Fruit fly (Drosophila melanogaster): ENCODE results near the gene twy.

twy gene

DNA sequence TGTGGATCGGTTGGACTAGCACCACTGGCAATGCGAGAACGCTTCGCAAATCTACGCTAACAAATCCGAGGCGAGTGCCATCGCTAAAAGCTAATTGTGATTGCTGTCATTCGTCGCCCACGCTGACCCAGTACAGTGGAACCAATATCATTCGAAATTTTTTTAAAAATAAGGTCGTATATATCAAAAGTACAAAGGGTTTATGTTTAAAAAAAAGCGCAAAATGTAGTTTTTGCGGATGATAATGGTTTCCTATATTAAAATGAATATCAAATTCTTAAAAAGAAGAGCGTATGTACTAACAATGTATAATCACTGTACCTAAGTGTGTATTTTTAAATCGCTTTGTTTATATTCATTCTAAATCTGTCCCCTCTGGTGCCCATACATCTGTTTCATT lies 7.8 kb downstream of the twy start (continued):
- TF ChIP-seq wor (GFP tag; IDR thresholded peaks at IDR 0.05) (0 out of 2 replicates have a peak, but pooled peaks have one; percentile 28), CG30403 (GFP tag; optimal IDR thresholded peaks at IDR 0.05) (peak; percentile 36), Med (GFP tag) (peak; percentile 71), danr (GFP tag; IDR thresholded peaks at IDR 0.05) (no peak), CG11247 (GFP tag; IDR thresholded peaks at IDR 0.05) (0 out of 2 replicates have a peak, but pooled peaks have one; percentile 46), CG2678 (tag; optimal IDR thresholded peaks at IDR 0.05) (no peak), Hsf (GFP tag; optimal IDR thresholded peaks at IDR 0.05) (peak; percentile 9), BtbVII (GFP tag; optimal IDR thresholded peaks at IDR 0.05) (no peak), CG13287 (GFP tag; IDR thresholded peaks at IDR 0.05; ENCODE audit: partially characterized antibody) (no peak), CG30431 (GFP tag; optimal IDR thresholded peaks at IDR 0.05) (no peak), D19A (tag; optimal IDR thresholded peaks at IDR 0.05) (no peak), GATAe (GFP tag; conservative IDR thresholded peaks at IDR 0.05) (no peak), Chrac-16 (GFP tag; optimal IDR thresholded peaks at IDR 0.05) (peak; percentile 13), al (GFP tag; IDR thresholded peaks at IDR 0.05) (peak; percentile 61), CG10654 (GFP tag; optimal IDR thresholded peaks at IDR 0.05) (no peak), HLH54F (GFP tag; optimal IDR thresholded peaks at IDR 0.05) (no peak), CG18262 (tag; optimal IDR thresholded peaks at IDR 0.05) (no peak), Rfx (GFP tag; IDR thresholded peaks at IDR 0.05) (peak; percentile 79), CG31224 (GFP tag; IDR thresholded peaks at IDR 0.05) (peak; percentile 27; the same call in 1 of the 2 replicates), kay (GFP tag; optimal IDR thresholded peaks at IDR 0.05) (no peak), Scr (GFP tag; IDR thresholded peaks at IDR 0.05; ENCODE audit: partially characterized antibody) (no peak), CG4360 (GFP tag; IDR thresholded peaks at IDR 0.05) (no peak), CG18476 (GFP tag; optimal IDR thresholded peaks at IDR 0.05) (peak; percentile 10), B-H1 (GFP tag; IDR thresholded peaks at IDR 0.05) (peak; percentile 31; the same call in 2 of the 3 replicates), nau (GFP tag; optimal IDR thresholded peaks at IDR 0.05) (no peak), CG11695 (GFP tag; IDR thresholded peaks at IDR 0.05) (peak; percentile 40; the same call in 1 of the 3 replicates), CG2116 (GFP tag; optimal IDR thresholded peaks at IDR 0.05) (no peak), jigr1 (GFP tag; IDR thresholded peaks at IDR 0.05) (no peak), CG7928 (GFP tag; optimal IDR thresholded peaks at IDR 0.05) (peak; percentile 17), twi (tag; optimal IDR thresholded peaks at IDR 0.05) (no peak), CG18011 (GFP tag; optimal IDR thresholded peaks at IDR 0.05) (no peak), CG17612 (GFP tag; IDR thresholded peaks at IDR 0.05) (no peak), CG33213 (GFP tag; optimal IDR thresholded peaks at IDR 0.05) (no peak), CG8765 (GFP tag; IDR thresholded peaks at IDR 0.05) (no peak)

DNA sequence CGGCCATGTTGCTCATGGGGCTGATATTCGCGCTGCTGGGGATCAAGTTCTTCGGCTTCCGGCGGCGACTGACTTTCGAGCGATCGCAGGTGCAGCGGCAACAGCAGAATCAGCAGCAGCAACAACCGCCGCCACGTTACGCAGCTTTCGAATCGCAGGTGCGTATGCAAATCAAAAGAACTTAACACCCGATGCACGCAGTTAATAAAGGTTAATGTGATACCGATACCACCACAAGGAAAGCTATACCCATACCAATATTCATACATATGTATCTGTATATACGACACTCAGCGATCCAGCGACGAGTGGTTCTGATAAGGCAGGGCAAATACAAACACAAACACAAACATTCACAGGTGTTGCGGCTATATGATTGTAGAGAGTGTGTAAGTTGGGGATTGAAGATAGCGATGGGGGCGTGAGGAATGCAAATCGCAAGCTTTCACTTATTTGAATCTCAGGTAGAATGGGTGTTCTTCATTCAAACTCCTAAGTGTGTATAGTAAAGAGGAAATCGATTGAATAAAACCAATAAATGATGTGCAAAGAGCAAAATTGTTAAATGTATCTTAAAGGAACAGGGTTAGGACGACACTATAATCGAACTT lies 15.6 kb downstream of the twy start:
- TF ChIP-seq CG4730 (GFP tag; IDR thresholded peaks at IDR 0.05) (no peak), bowl (GFP tag; IDR thresholded peaks at IDR 0.05) (no peak), CkIIα-i1 (GFP tag; IDR thresholded peaks at IDR 0.05) (no peak), Fer3 (tag; optimal IDR thresholded peaks at IDR 0.05) (no peak), MBD-R2 (GFP tag; IDR thresholded peaks at IDR 0.05) (no peak), cwo (GFP tag; optimal IDR thresholded peaks at IDR 0.05) (no peak), dan (GFP tag; IDR thresholded peaks at IDR 0.05) (no peak), ken (GFP tag; IDR thresholded peaks at IDR 0.05) (no peak), Hsf (GFP tag; optimal IDR thresholded peaks at IDR 0.05) (no peak), Gsc (GFP tag; IDR thresholded peaks at IDR 0.05) (no peak), CG17568 (GFP tag; optimal IDR thresholded peaks at IDR 0.05) (no peak), grn (GFP tag; optimal IDR thresholded peaks at IDR 0.05) (peak; percentile 42), phol (tag; optimal IDR thresholded peaks at IDR 0.05) (no peak), Dll (GFP tag; IDR thresholded peaks at IDR 0.05; ENCODE audit: partially characterized antibody) (no peak), CG14014 (GFP tag; IDR thresholded peaks at IDR 0.05) (no peak), CG16815 (GFP tag; optimal IDR thresholded peaks at IDR 0.05) (no peak), gro (GFP tag; optimal IDR thresholded peaks at IDR 0.05) (no peak), org-1 (GFP tag; optimal IDR thresholded peaks at IDR 0.05) (no peak), CG2199 (GFP tag; IDR thresholded peaks at IDR 0.05) (no peak), gce (GFP tag; IDR thresholded peaks at IDR 0.05) (no peak)
